Worm (Caenorhabditis elegans) whole organism, L1 larva: ENCODE measurements around the gene srx-92.

Source experiments
- F16B12.6 ChIP-seq: fragments of 150-350 bp; optimal IDR thresholded peaks from 2 replicates; lab custom pipeline; 2014; ENCODE audit warnings: missing biosample characterization, missing genetic modification characterization
- aly-2 ChIP-seq: fragments of 150-350 bp; optimal IDR thresholded peaks from 2 replicates; lab custom pipeline; 2014; ENCODE audit warnings: missing biosample characterization, missing genetic modification characterization
- blmp-1 ChIP-seq: fragments of 150-350 bp; optimal IDR thresholded peaks from 2 replicates; lab custom pipeline; 2014; ENCODE audit warnings: missing biosample characterization, missing genetic modification characterization
- ceh-82 ChIP-seq, 3 experiments: fragments of 150-350 bp in 1 of 3; sonication (generic microtip) in 2 of 3; optimal IDR thresholded peaks; 2 replicates each; lab custom pipeline; 2014 to 2017; ENCODE audit warnings: missing biosample characterization in 3 of 3, missing genetic modification characterization in 3 of 3
- efl-1 ChIP-seq, 4 experiments: fragments of 150-350 bp; optimal IDR thresholded peaks in 3 of 4; peaks in 1 of 4; 1 replicate in 1 of 4; 2 replicates in 3 of 4; lab custom pipeline; 2014; ENCODE audit warnings: missing biosample characterization in 2 of 4, missing genetic modification characterization in 2 of 4, missing genetic modification reagents in 2 of 4
- efl-3 ChIP-seq: fragments of 200-800 bp; sonication (Bioruptor generic); optimal IDR thresholded peaks from 2 replicates; lab custom pipeline; 2018; ENCODE audit warnings: mild to moderate bottlenecking, missing genetic modification characterization, missing compliant biosample characterization
- egl-13 ChIP-seq: sonication (generic microtip); optimal IDR thresholded peaks from 2 replicates; lab custom pipeline; 2016; ENCODE audit warnings: missing genotype, missing genetic modification reagents, missing genetic modification characterization, missing compliant biosample characterization
- egl-27 ChIP-seq, 2 experiments: fragments of 150-350 bp in 1 of 2; sonication (generic microtip); optimal IDR thresholded peaks; 3 replicates each; lab custom pipeline; 2017 to 2018; ENCODE audit warnings: missing biosample characterization in 2 of 2, missing genetic modification characterization in 2 of 2, missing genetic modification reagents in 2 of 2
- elt-2 ChIP-seq: sonication (generic microtip); optimal IDR thresholded peaks from 2 replicates; lab custom pipeline; 2016; ENCODE audit warnings: missing genetic modification characterization, mild to moderate bottlenecking, inconsistent platforms, missing compliant biosample characterization, missing genetic modification reagents
- elt-3 ChIP-seq, 6 experiments: fragments of 150-350 bp in 1 of 6; sonication (generic microtip); optimal IDR thresholded peaks; 2 replicates each; lab custom pipeline; 2017 to 2018; ENCODE audit warnings: missing biosample characterization in 6 of 6, missing genetic modification characterization in 6 of 6, inconsistent platforms in 1 of 6
- ets-5 ChIP-seq: fragments of 200-800 bp; sonication (Bioruptor generic); IDR thresholded peaks from 2 replicates; pipeline ENCODE4 v1.3.6; 2022; ENCODE audit warnings: missing genetic modification characterization, missing compliant biosample characterization
- fkh-8 ChIP-seq: sonication (generic microtip); optimal IDR thresholded peaks from 2 replicates; lab custom pipeline; 2016; ENCODE audit warnings: mild to moderate bottlenecking, missing genetic modification characterization, missing compliant biosample characterization
- grh-1 ChIP-seq: fragments of 200-800 bp; sonication (Bioruptor generic); IDR thresholded peaks from 2 replicates; pipeline ENCODE4 v1.3.6; 2022; ENCODE audit warnings: missing genetic modification reagents, missing genetic modification characterization, missing compliant biosample characterization
- hlh-4 ChIP-seq: sonication (generic microtip); optimal IDR thresholded peaks from 2 replicates; lab custom pipeline; 2016; ENCODE audit warnings: mild to moderate bottlenecking, missing genetic modification characterization, missing compliant biosample characterization
- jun-1 ChIP-seq: fragments of 150-350 bp; optimal IDR thresholded peaks from 2 replicates; lab custom pipeline; 2014; ENCODE audit warnings: missing biosample characterization, missing genetic modification reagents, missing genetic modification characterization
- lin-13 ChIP-seq: fragments of 150-350 bp; optimal IDR thresholded peaks from 2 replicates; lab custom pipeline; 2014; ENCODE audit warnings: missing biosample characterization, missing genetic modification reagents, missing genetic modification characterization
- lin-35 ChIP-seq, 2 experiments: fragments of 150-350 bp; optimal IDR thresholded peaks; 2 replicates each; lab custom pipeline; 2014; ENCODE audit warnings: missing biosample characterization in 2 of 2, missing genetic modification characterization in 2 of 2, missing genetic modification reagents in 2 of 2
- lsy-2 ChIP-seq, 2 experiments: fragments of 150-350 bp; optimal IDR thresholded peaks; 2 replicates each; lab custom pipeline; 2014; ENCODE audit warnings: missing biosample characterization in 2 of 2, missing genetic modification characterization in 2 of 2
- mdl-1 ChIP-seq, 2 experiments: fragments of 150-350 bp; optimal IDR thresholded peaks; 2 replicates each; lab custom pipeline; 2014 to 2017; ENCODE audit warnings: missing biosample characterization in 2 of 2, missing genetic modification characterization in 2 of 2, inconsistent platforms in 1 of 2
- mep-1 ChIP-seq: fragments of 150-350 bp; optimal IDR thresholded peaks from 2 replicates; lab custom pipeline; 2014; ENCODE audit warnings: missing biosample characterization, missing genetic modification characterization
- nhr-11 ChIP-seq: fragments of 150-350 bp; optimal IDR thresholded peaks from 2 replicates; lab custom pipeline; 2014; ENCODE audit warnings: missing biosample characterization, missing genetic modification characterization
- nhr-12 ChIP-seq: sonication (generic microtip); optimal IDR thresholded peaks from 2 replicates; lab custom pipeline; 2017; ENCODE audit warnings: missing biosample characterization, missing genetic modification characterization
- nhr-19 ChIP-seq: fragments of 200-800 bp; sonication (Bioruptor generic); conservative IDR thresholded peaks from 2 replicates; pipeline ENCODE4 v1.3.6; 2022; ENCODE audit warnings: missing genetic modification characterization, missing compliant biosample characterization
- nhr-71 ChIP-seq: sonication (generic microtip); optimal IDR thresholded peaks from 2 replicates; lab custom pipeline; 2016; ENCODE audit warnings: mild to moderate bottlenecking, missing genetic modification characterization, moderate library complexity, missing compliant biosample characterization
- nhr-76 ChIP-seq: sonication (generic microtip); optimal IDR thresholded peaks from 2 replicates; lab custom pipeline; 2017; ENCODE audit warnings: missing biosample characterization, missing genetic modification characterization
- nhr-77 ChIP-seq: fragments of 150-350 bp; optimal IDR thresholded peaks from 2 replicates; lab custom pipeline; 2014; ENCODE audit warnings: missing biosample characterization, missing genetic modification characterization
- nhr-84 ChIP-seq: sonication (generic microtip); optimal IDR thresholded peaks from 2 replicates; lab custom pipeline; 2017; ENCODE audit warnings: missing biosample characterization, missing genetic modification characterization
- rnt-1 ChIP-seq: sonication (generic microtip); optimal IDR thresholded peaks from 2 replicates; lab custom pipeline; 2016; ENCODE audit warnings: mild to moderate bottlenecking, missing genetic modification characterization, moderate library complexity, missing compliant biosample characterization
- skn-1 ChIP-seq: fragments of 150-350 bp; optimal IDR thresholded peaks from 2 replicates; lab custom pipeline; 2014; ENCODE audit warnings: missing biosample characterization, missing genetic modification characterization
- snu-23 ChIP-seq: sonication (generic microtip); optimal IDR thresholded peaks from 2 replicates; lab custom pipeline; 2016; ENCODE audit warnings: missing genetic modification characterization, missing compliant biosample characterization
- sox-4 ChIP-seq: sonication (generic microtip); optimal IDR thresholded peaks from 2 replicates; lab custom pipeline; 2016; ENCODE audit warnings: missing genetic modification characterization, missing compliant biosample characterization
- sptf-1 ChIP-seq: fragments of 150-350 bp; optimal IDR thresholded peaks from 2 replicates; lab custom pipeline; 2014; ENCODE audit warnings: missing biosample characterization, missing genetic modification characterization
- tbx-2 ChIP-seq: sonication (generic microtip); optimal IDR thresholded peaks from 2 replicates; lab custom pipeline; 2016; ENCODE audit warnings: missing genetic modification characterization, missing compliant biosample characterization
- tlp-1 ChIP-seq: fragments of 150-350 bp; optimal IDR thresholded peaks from 2 replicates; lab custom pipeline; 2014; ENCODE audit warnings: missing biosample characterization, missing genetic modification characterization
- unc-30 ChIP-seq: sonication (generic microtip); optimal IDR thresholded peaks from 2 replicates; lab custom pipeline; 2017; ENCODE audit warnings: missing biosample characterization, missing genetic modification characterization
- unc-62 ChIP-seq: fragments of 150-350 bp; optimal IDR thresholded peaks from 2 replicates; lab custom pipeline; 2014; ENCODE audit warnings: missing biosample characterization, missing genetic modification reagents, missing genetic modification characterization
- unc-86 ChIP-seq: sonication (generic microtip); optimal IDR thresholded peaks from 2 replicates; lab custom pipeline; 2016; ENCODE audit warnings: missing genetic modification characterization, missing compliant biosample characterization
- unc-98 ChIP-seq: fragments of 200-800 bp; sonication (Bioruptor generic); IDR thresholded peaks from 2 replicates; pipeline ENCODE4 v1.3.6; 2022; ENCODE audit warnings: missing genetic modification characterization, missing compliant biosample characterization

Gene srx-92

ce11 chrV:7325285-7325684 is at the start of gene srx-92:
Gene srx-92, minus strand, starts transcription at chrV:7325385.
- TF ChIP-seq F16B12.6 (no peak), unc-30 (tag; lab: Kevin White, UChicago) (no peak), egl-27 (tag; optimal IDR thresholded peaks at IDR 0.05; lab: Kevin White, UChicago) (no peak), grh-1 (GFP tag; lab: Robert Waterston, UW) (no peak), hlh-4 (no peak), fkh-8 (no peak)

ce11 chrV:7374090-7374489 is 48.9 kb upstream of the srx-92 start, which contains the start of gene srx-56:
Gene srx-56, plus strand, starts transcription at chrV:7374390.
- TF ChIP-seq fkh-8 (peak; percentile 50), skn-1 (tag; lab: Kevin White, UChicago) (no peak)

ce11 chrV:7369578-7369977 is 44.4 kb upstream of the srx-92 start, which contains the start of gene srj-14:
Gene srj-14, plus strand, starts transcription at chrV:7369708.
- TF ChIP-seq efl-1 (optimal IDR thresholded peaks at IDR 0.05; lab: Kevin White, UChicago) (no peak), efl-1 (GFP tag; optimal IDR thresholded peaks at IDR 0.05 in 1 of 2; lab: Kevin White, UChicago) (peak in 1 of 2 experiments; percentile 77), lin-35 (GFP tag; optimal IDR thresholded peaks at IDR 0.05; lab: Kevin White, UChicago) (no peak), nhr-77 (no peak)
- TF ChIP-seq, all 84 proteins: peak for 1

- no peak for TF ChIP-seq lin-13 (GFP tag; lab: Kevin White, UChicago)
- TF ChIP-seq nhr-71 (tag; lab: Kevin White, UChicago), result peak; percentile 5
These were observed 39.8 kb upstream of the srx-92 start, which contains the start of gene exc-13 for ce11 chrV:7364951-7365350. Gene exc-13, plus strand, starts transcription at chrV:7365251.

- peak; percentile 90 for TF ChIP-seq elt-2 (tag; lab: Kevin White, UChicago)
- TF ChIP-seq grh-1 (GFP tag; lab: Robert Waterston, UW), result no peak
- TF ChIP-seq nhr-19 (GFP tag; lab: Robert Waterston, UW), result no peak
These were observed 38.9 kb upstream of the srx-92 start, which contains the start of gene cyp-35A2 for ce11 chrV:7364059-7364458. Gene cyp-35A2, minus strand, starts transcription at chrV:7364182.

ce11 chrV:7361673-7362072 is 36.5 kb upstream of the srx-92 start, which contains the start of gene cyp-35A1:
Gene cyp-35A1, minus strand, starts transcription at chrV:7361773.
- TF ChIP-seq efl-1 (optimal IDR thresholded peaks at IDR 0.05; lab: Kevin White, UChicago) (no peak), efl-1 (GFP tag; optimal IDR thresholded peaks at IDR 0.05 in 1 of 2; lab: Kevin White, UChicago) (peak in 1 of 2 experiments; percentile 37), blmp-1 (tag; lab: Kevin White, UChicago) (no peak)

- no peak for TF ChIP-seq ceh-82 (tag; optimal IDR thresholded peaks at IDR 0.05; lab: Kevin White, UChicago)
- TF ChIP-seq snu-23 (GFP tag; lab: Kevin White, UChicago), result no peak
- TF ChIP-seq mdl-1 (tag; optimal IDR thresholded peaks at IDR 0.05; lab: Kevin White, UChicago), result no peak
- no peak for TF ChIP-seq aly-2 (tag; lab: Kevin White, UChicago)
- TF ChIP-seq fkh-8, result no peak
- TF ChIP-seq nhr-84, result no peak
- no peak for TF ChIP-seq tlp-1 (tag; lab: Kevin White, UChicago)
- no peak for TF ChIP-seq unc-86 (tag; lab: Kevin White, UChicago)
- TF ChIP-seq hlh-4, result no peak
- TF ChIP-seq nhr-76 (tag; lab: Kevin White, UChicago), result no peak
- TF ChIP-seq rnt-1 (tag; lab: Kevin White, UChicago), result no peak
- TF ChIP-seq sox-4, result no peak
- no peak for TF ChIP-seq jun-1 (tag; lab: Kevin White, UChicago)
- TF ChIP-seq lsy-2 (tag; optimal IDR thresholded peaks at IDR 0.05; lab: Kevin White, UChicago), result no peak
- no peak for TF ChIP-seq egl-27 (tag; optimal IDR thresholded peaks at IDR 0.05; lab: Kevin White, UChicago)
These were observed 31.9 kb upstream of the srx-92 start, which contains the start of gene C03G6.6 for ce11 chrV:7357132-7357531. Gene C03G6.6, plus strand, starts transcription at chrV:7357432.

- TF ChIP-seq nhr-11 (tag; lab: Kevin White, UChicago), result no peak
- TF ChIP-seq nhr-19 (GFP tag; lab: Robert Waterston, UW), result no peak
- no peak for TF ChIP-seq mep-1 (tag; lab: Kevin White, UChicago)
- no peak for TF ChIP-seq ets-5
- TF ChIP-seq unc-62 (GFP tag; lab: Kevin White, UChicago), result no peak
- TF ChIP-seq unc-98, result no peak
- no peak for TF ChIP-seq sptf-1
- TF ChIP-seq efl-3 (GFP tag; lab: Kevin White, UChicago), result no peak
- TF ChIP-seq egl-13, result no peak
- TF ChIP-seq sox-4, result no peak
- TF ChIP-seq unc-86 (tag; lab: Kevin White, UChicago), result no peak
- no peak for TF ChIP-seq elt-3 (tag; optimal IDR thresholded peaks at IDR 0.05; lab: Kevin White, UChicago)
- no peak for TF ChIP-seq tbx-2 (tag; lab: Kevin White, UChicago)
- TF ChIP-seq nhr-84, result no peak
- TF ChIP-seq nhr-12 (tag; lab: Kevin White, UChicago), result no peak
- TF ChIP-seq snu-23 (GFP tag; lab: Kevin White, UChicago), result no peak
These were observed 31.5 kb upstream of the srx-92 start, which contains the start of gene C03G6.21 for ce11 chrV:7356684-7357083. Gene C03G6.21, minus strand, starts transcription at chrV:7356784.
